Worm (Caenorhabditis elegans): ENCODE data around the gene F35C5.3.

F35C5.3 gene

DNA sequence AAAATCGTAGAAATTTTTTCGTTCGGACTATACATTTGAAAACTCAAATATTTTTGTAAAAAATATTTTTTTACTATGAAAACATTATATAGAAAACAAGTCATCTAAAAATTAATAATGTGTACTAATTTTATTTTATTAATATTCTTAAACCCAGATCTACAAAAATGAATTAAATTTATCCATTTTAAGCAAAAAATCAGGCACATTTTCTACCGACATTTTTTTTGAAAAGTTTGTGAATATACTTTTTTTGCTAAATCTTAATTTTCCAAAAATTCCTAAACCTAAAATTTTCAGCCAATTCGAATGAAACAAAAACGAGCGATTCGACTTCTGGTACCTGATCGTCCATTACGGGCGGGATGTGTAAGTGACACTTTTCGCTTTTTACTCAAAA lies 51.2 kb downstream of the F35C5.3 start, which contains the start of gene arrd-10:
Gene arrd-10, plus strand, starts transcription at position 301 of the 400 bp plus-strand sequence.
- TF ChIP-seq lin-13 (GFP tag; optimal IDR thresholded peaks at IDR 0.05), result no peak
- TF ChIP-seq mdl-1 (tag; optimal IDR thresholded peaks at IDR 0.05), result no peak
- no peak for TF ChIP-seq fkh-10 (GFP tag; optimal IDR thresholded peaks at IDR 0.05)
- TF ChIP-seq mep-1 (tag; optimal IDR thresholded peaks at IDR 0.05), result no peak
- no peak for TF ChIP-seq hpl-2 (GFP tag; optimal IDR thresholded peaks at IDR 0.05)
- TF ChIP-seq skn-1 (tag; optimal IDR thresholded peaks at IDR 0.05), result no peak
- no peak for TF ChIP-seq Y116A8C.19 (tag; optimal IDR thresholded peaks at IDR 0.05; ENCODE audit: borderline replicate concordance)
- no peak for TF ChIP-seq nhr-71 (tag; optimal IDR thresholded peaks at IDR 0.05)
- no peak for TF ChIP-seq egl-27 (tag; optimal IDR thresholded peaks at IDR 0.05)
- no peak for TF ChIP-seq sptf-1 (tag; optimal IDR thresholded peaks at IDR 0.05)
- no peak for TF ChIP-seq nhr-90 (tag; optimal IDR thresholded peaks at IDR 0.05; ENCODE audit: poor library complexity)
- TF ChIP-seq nhr-12 (tag; optimal IDR thresholded peaks at IDR 0.05), result no peak
- TF ChIP-seq mab-9 (GFP tag; IDR thresholded peaks at IDR 0.05), result no peak
- TF ChIP-seq grh-1 (GFP tag; IDR thresholded peaks at IDR 0.05), result no peak
- TF ChIP-seq zip-4 (GFP tag; optimal IDR thresholded peaks at IDR 0.05), result no peak
- no peak for TF ChIP-seq xbp-1 (tag; optimal IDR thresholded peaks at IDR 0.05)
- TF ChIP-seq sup-37 (GFP tag; optimal IDR thresholded peaks at IDR 0.05), result no peak
